Fruit fly (Drosophila melanogaster): ENCODE results near the gene ppan.

Gene ppan

dm6 chr3R:21078211-21078610, 37.8 kb upstream of the ppan start (continued):
- TF ChIP-seq Rx (GFP tag; IDR thresholded peaks at IDR 0.05) (no peak), Mes4 (GFP tag; optimal IDR thresholded peaks at IDR 0.05) (no peak), sd (tag; optimal IDR thresholded peaks at IDR 0.05) (peak; percentile 92), CG17568 (GFP tag; optimal IDR thresholded peaks at IDR 0.05) (no peak), CG5245 (GFP tag; optimal IDR thresholded peaks at IDR 0.05) (no peak), CG11560 (tag; IDR thresholded peaks at IDR 0.05) (no peak), CG6689 (GFP tag; IDR thresholded peaks at IDR 0.05) (no peak), CG11085 (GFP tag; IDR thresholded peaks at IDR 0.05) (no peak), Fer3 (tag; optimal IDR thresholded peaks at IDR 0.05) (no peak), az2 (GFP tag; optimal IDR thresholded peaks at IDR 0.05) (no peak), exex (tag; optimal IDR thresholded peaks at IDR 0.05) (peak; percentile 100), wor (GFP tag; IDR thresholded peaks at IDR 0.05) (no peak), lilli (GFP tag; optimal IDR thresholded peaks at IDR 0.05) (no peak), Mrtf (GFP tag; IDR thresholded peaks at IDR 0.05) (no peak), CG10274 (GFP tag; optimal IDR thresholded peaks at IDR 0.05) (no peak), CG12942 (GFP tag; optimal IDR thresholded peaks at IDR 0.05) (no peak), sc (optimal IDR thresholded peaks at IDR 0.05) (no peak), sc (GFP tag; optimal IDR thresholded peaks at IDR 0.05) (no peak), Vsx1 (GFP tag; optimal IDR thresholded peaks at IDR 0.05) (no peak), crol (GFP tag; IDR thresholded peaks at IDR 0.05) (peak; percentile 78; the same call in 1 of the 2 replicates), onecut (GFP tag; IDR thresholded peaks at IDR 0.05) (no peak), stwl (tag; optimal IDR thresholded peaks at IDR 0.05) (no peak), CG7271 (tag; optimal IDR thresholded peaks at IDR 0.05) (no peak), Abd-B (GFP tag; optimal IDR thresholded peaks at IDR 0.05) (no peak), Med (GFP tag) (peak; percentile 38), CG14014 (GFP tag; IDR thresholded peaks at IDR 0.05) (no peak), CG8281 (tag; optimal IDR thresholded peaks at IDR 0.05) (no peak), mirr (GFP tag; optimal IDR thresholded peaks at IDR 0.05) (peak; percentile 90), CG18599 (GFP tag; optimal IDR thresholded peaks at IDR 0.05) (peak; percentile 11), btn (GFP tag; optimal IDR thresholded peaks at IDR 0.05) (no peak), CG1024 (GFP tag; IDR thresholded peaks at IDR 0.05) (no peak), cwo (GFP tag; optimal IDR thresholded peaks at IDR 0.05) (peak; percentile 11), grn (GFP tag; optimal IDR thresholded peaks at IDR 0.05) (peak; percentile 99)

dm6 chr3R:21078958-21079357, 37.1 kb upstream of the ppan start:
- no peak for TF ChIP-seq CG10147 (GFP tag; optimal IDR thresholded peaks at IDR 0.05)
- no peak for TF ChIP-seq CG2116 (GFP tag; optimal IDR thresholded peaks at IDR 0.05)
- peak; percentile 60 for TF ChIP-seq sd (tag; optimal IDR thresholded peaks at IDR 0.05)
- TF ChIP-seq sens-2 (GFP tag; IDR thresholded peaks at IDR 0.05): peak; percentile 45; the same call in 1 of the 2 replicates
- TF ChIP-seq CG2875 (GFP tag; optimal IDR thresholded peaks at IDR 0.05): no peak
- TF ChIP-seq sens (GFP tag): peak; percentile 40
- TF ChIP-seq Asciz (GFP tag; optimal IDR thresholded peaks at IDR 0.05): no peak
- TF ChIP-seq Sry-β (GFP tag; optimal IDR thresholded peaks at IDR 0.05): no peak
- TF ChIP-seq CG6683 (GFP tag; optimal IDR thresholded peaks at IDR 0.05): no peak
- no peak for TF ChIP-seq CG4617 (GFP tag; optimal IDR thresholded peaks at IDR 0.05; ENCODE audit: borderline replicate concordance)
- no peak for TF ChIP-seq ken (GFP tag; IDR thresholded peaks at IDR 0.05)
- TF ChIP-seq D19B (GFP tag; optimal IDR thresholded peaks at IDR 0.05): no peak
- TF ChIP-seq crol (GFP tag; IDR thresholded peaks at IDR 0.05): 0 out of 2 replicates have a peak, but pooled peaks have one; percentile 21
- TF ChIP-seq lab (GFP tag; optimal IDR thresholded peaks at IDR 0.05): peak; percentile 32
- peak; percentile 56 for TF ChIP-seq vnd (GFP tag; IDR thresholded peaks at IDR 0.05; ENCODE audit: partially characterized antibody)
- TF ChIP-seq pfk (GFP tag; optimal IDR thresholded peaks at IDR 0.05): no peak
- no peak for TF ChIP-seq Oli (tag; optimal IDR thresholded peaks at IDR 0.05)
- TF ChIP-seq Blimp-1 (GFP tag; optimal IDR thresholded peaks at IDR 0.05): no peak
- TF ChIP-seq CG7786 (GFP tag; optimal IDR thresholded peaks at IDR 0.05): no peak
- TF ChIP-seq Med (GFP tag): peak; percentile 43
- TF ChIP-seq CG13775 (GFP tag; optimal IDR thresholded peaks at IDR 0.05): no peak
- TF ChIP-seq Dip2 (GFP tag; IDR thresholded peaks at IDR 0.05): no peak
